Fruit fly (Drosophila melanogaster) whole organism, embryonic: ENCODE results near the gene Cpr65Az.

Experiments
- Aef1 ChIP-seq: fragments of 200-800 bp; sonication (Bioruptor generic); IDR thresholded peaks from 3 replicates; pipeline ENCODE4 v1.3.6; 2022; ENCODE audit warnings: missing biosample characterization, missing genetic modification characterization
- B-H1 ChIP-seq: fragments of 200-800 bp; sonication (Bioruptor generic); IDR thresholded peaks from 3 replicates; pipeline ENCODE4 v1.3.6; 2022; ENCODE audit warnings: missing biosample characterization, missing genetic modification characterization
- CG10654 ChIP-seq: fragments of 200-800 bp; sonication (Bioruptor generic); optimal IDR thresholded peaks from 2 replicates; lab custom pipeline; 2016; ENCODE audit warnings: missing biosample characterization, missing genetic modification characterization
- CG10979 ChIP-seq: fragments of 200-800 bp; sonication (Bioruptor generic); optimal IDR thresholded peaks from 2 replicates; lab custom pipeline; 2018; ENCODE audit warnings: missing biosample characterization, mild to moderate bottlenecking, missing genetic modification characterization, moderate library complexity
- CG12744 ChIP-seq: fragments of 200-800 bp; sonication (Bioruptor generic); optimal IDR thresholded peaks from 2 replicates; lab custom pipeline; 2016; ENCODE audit warnings: missing biosample characterization, missing genetic modification characterization
- CG17359 ChIP-seq: fragments of 200-800 bp; sonication (Bioruptor generic); optimal IDR thresholded peaks from 3 replicates; lab custom pipeline; 2018; ENCODE audit warnings: missing biosample characterization, mild to moderate bottlenecking, missing genetic modification characterization, moderate library complexity
- CG18476 ChIP-seq: fragments of 200-800 bp; sonication (Bioruptor generic); optimal IDR thresholded peaks from 2 replicates; lab custom pipeline; 2016; ENCODE audit warnings: missing biosample characterization, mild to moderate bottlenecking, missing genetic modification characterization
- CG30431 ChIP-seq: fragments of 200-800 bp; sonication (Bioruptor generic); optimal IDR thresholded peaks from 2 replicates; lab custom pipeline; 2017; ENCODE audit warnings: missing biosample characterization, missing genetic modification characterization
- CG32767 ChIP-seq: fragments of 200-800 bp; sonication (Bioruptor generic); IDR thresholded peaks from 2 replicates; pipeline ENCODE4 v1.3.6; 2022; ENCODE audit warnings: missing biosample characterization, missing genetic modification characterization
- CG4424 ChIP-seq: fragments of 200-800 bp; sonication (Bioruptor generic); optimal IDR thresholded peaks from 3 replicates; lab custom pipeline; 2016; ENCODE audit warnings: missing biosample characterization, missing genetic modification characterization
- CG4730 ChIP-seq: fragments of 200-800 bp; sonication (Bioruptor generic); IDR thresholded peaks from 2 replicates; pipeline ENCODE4 v1.3.6; 2022; ENCODE audit warnings: missing biosample characterization, missing genetic modification characterization
- CG4820 ChIP-seq: fragments of 200-800 bp; sonication (Bioruptor generic); optimal IDR thresholded peaks from 3 replicates; lab custom pipeline; 2016; ENCODE audit warnings: missing biosample characterization, missing genetic modification characterization
- CG6813 ChIP-seq: fragments of 200-800 bp; sonication (Bioruptor generic); optimal IDR thresholded peaks from 2 replicates; lab custom pipeline; 2017; ENCODE audit warnings: missing biosample characterization, missing genetic modification characterization, mild to moderate bottlenecking, moderate library complexity, missing genetic modification reagents
- CG8281 ChIP-seq: fragments of 200-800 bp; sonication (Bioruptor generic); optimal IDR thresholded peaks from 2 replicates; lab custom pipeline; 2018; ENCODE audit warnings: missing biosample characterization, mild to moderate bottlenecking, missing genetic modification characterization, moderate library complexity
- CG8924 ChIP-seq: fragments of 200-800 bp; optimal IDR thresholded peaks from 3 replicates; lab custom pipeline; 2019; ENCODE audit warnings: missing biosample characterization, mild to moderate bottlenecking, missing genetic modification characterization, moderate library complexity
- D19A ChIP-seq: fragments of 200-800 bp; optimal IDR thresholded peaks from 3 replicates; lab custom pipeline; 2019; ENCODE audit warnings: missing biosample characterization, mild to moderate bottlenecking, missing genetic modification characterization, moderate library complexity
- D19B ChIP-seq: fragments of 200-800 bp; sonication (Bioruptor generic); optimal IDR thresholded peaks from 2 replicates; lab custom pipeline; 2017; ENCODE audit warnings: missing biosample characterization, mild to moderate bottlenecking, missing genetic modification characterization
- Deaf1 ChIP-seq: fragments of 200-800 bp; optimal IDR thresholded peaks from 3 replicates; lab custom pipeline; 2019; ENCODE audit warnings: missing biosample characterization, mild to moderate bottlenecking, missing genetic modification characterization, moderate library complexity
- Drgx ChIP-seq: fragments of 200-800 bp; sonication (Bioruptor generic); IDR thresholded peaks from 2 replicates; pipeline ENCODE4 v1.3.6; 2022; ENCODE audit warnings: missing biosample characterization, missing genetic modification characterization
- Eip74EF ChIP-seq, 2 experiments: fragments of 200-800 bp in 1 of 2; fragments of >200 bp in 1 of 2; sonication (Bioruptor generic) in 1 of 2; optimal IDR thresholded peaks; 2 replicates each; lab custom pipeline; 2017 to 2019; ENCODE audit warnings: missing biosample characterization in 2 of 2, missing genetic modification characterization in 2 of 2, mild to moderate bottlenecking in 1 of 2, moderate library complexity in 1 of 2
- Fer1 ChIP-seq: fragments of 200-800 bp; sonication (Bioruptor generic); optimal IDR thresholded peaks from 2 replicates; lab custom pipeline; 2017; ENCODE audit warnings: missing biosample characterization, mild to moderate bottlenecking, missing genetic modification characterization
- Hmr ChIP-seq: fragments of 200-800 bp; sonication (Bioruptor generic); optimal IDR thresholded peaks from 3 replicates; lab custom pipeline; 2017; ENCODE audit warnings: mild to moderate bottlenecking, missing biosample characterization, missing genetic modification reagents, missing genetic modification characterization
- Lhr ChIP-seq: fragments of 200-800 bp; sonication (Bioruptor generic); optimal IDR thresholded peaks from 3 replicates; lab custom pipeline; 2017; ENCODE audit warnings: mild to moderate bottlenecking, missing biosample characterization, missing genetic modification reagents, missing genetic modification characterization
- Meics ChIP-seq: fragments of 200-800 bp; sonication (Bioruptor generic); optimal IDR thresholded peaks from 2 replicates; lab custom pipeline; 2017; ENCODE audit warnings: missing biosample characterization, mild to moderate bottlenecking, missing genetic modification characterization
- NC2α ChIP-seq: fragments of 200-800 bp; sonication (Bioruptor generic); optimal IDR thresholded peaks from 2 replicates; lab custom pipeline; 2016; ENCODE audit warnings: missing biosample characterization, missing genetic modification characterization
- Oaz ChIP-seq: fragments of 200-800 bp; sonication (Bioruptor generic); IDR thresholded peaks from 2 replicates; pipeline ENCODE4 v1.3.6; 2022; ENCODE audit warnings: missing biosample characterization, missing genetic modification characterization
- Poxn ChIP-seq: fragments of 200-800 bp; sonication (Bioruptor generic); IDR thresholded peaks from 2 replicates; pipeline ENCODE4 v1.3.6; 2022; ENCODE audit warnings: missing biosample characterization, missing genetic modification characterization
- TFAM ChIP-seq: fragments of 200-800 bp; sonication (Bioruptor generic); optimal IDR thresholded peaks from 2 replicates; lab custom pipeline; 2017; ENCODE audit warnings: missing biosample characterization, missing genetic modification characterization, inconsistent platforms
- Vsx1 ChIP-seq: fragments of 200-800 bp; sonication (Bioruptor generic); optimal IDR thresholded peaks from 2 replicates; lab custom pipeline; 2017; ENCODE audit warnings: missing biosample characterization, mild to moderate bottlenecking, missing genetic modification characterization, missing genetic modification reagents
- bigmax ChIP-seq: fragments of 200-800 bp; sonication (Bioruptor generic); optimal IDR thresholded peaks from 2 replicates; lab custom pipeline; 2018; ENCODE audit warnings: missing biosample characterization, mild to moderate bottlenecking, missing genetic modification characterization
- cwo ChIP-seq: fragments of 200-800 bp; sonication (Bioruptor generic); optimal IDR thresholded peaks from 3 replicates; lab custom pipeline; 2017; ENCODE audit warnings: missing biosample characterization, missing genetic modification characterization, mild to moderate bottlenecking, moderate library complexity, missing genetic modification reagents
- danr ChIP-seq: fragments of 200-800 bp; sonication (Bioruptor generic); IDR thresholded peaks from 2 replicates; pipeline ENCODE4 v1.3.6; 2022; ENCODE audit warnings: missing biosample characterization, missing genetic modification characterization
- dmrt99B ChIP-seq: fragments of 200-800 bp; sonication (Bioruptor generic); optimal IDR thresholded peaks from 2 replicates; lab custom pipeline; 2018; ENCODE audit warnings: missing biosample characterization, mild to moderate bottlenecking, missing genetic modification characterization, moderate library complexity
- ftz-f1 ChIP-seq: fragments of 200-800 bp; sonication (Bioruptor generic); optimal IDR thresholded peaks from 2 replicates; lab custom pipeline; 2016; ENCODE audit warnings: missing biosample characterization, missing genetic modification characterization
- gfzf ChIP-seq: fragments of 200-800 bp; sonication (Bioruptor generic); optimal IDR thresholded peaks from 2 replicates; lab custom pipeline; 2016; ENCODE audit warnings: missing biosample characterization, mild to moderate bottlenecking, missing genetic modification characterization, moderate library complexity
- org-1 ChIP-seq: fragments of 200-800 bp; sonication (Bioruptor generic); optimal IDR thresholded peaks from 2 replicates; lab custom pipeline; 2017; ENCODE audit warnings: missing biosample characterization, missing genetic modification characterization
- pita ChIP-seq: fragments of 200-800 bp; sonication (Bioruptor generic); optimal IDR thresholded peaks from 2 replicates; lab custom pipeline; 2017; ENCODE audit warnings: missing biosample characterization, mild to moderate bottlenecking, missing genetic modification characterization
- prd ChIP-seq, 3 experiments: fragments of >200 bp in 2 of 3; fragments of 200-800 bp in 1 of 3; sonication (Bioruptor generic) in 1 of 3; optimal IDR thresholded peaks in 2 of 3; IDR thresholded peaks in 1 of 3; 2 replicates in 2 of 3; 3 replicates in 1 of 3; pipeline versions ENCODE4 v1.3.6 to Lab custom; 2017 to 2022; ENCODE audit warnings: missing biosample characterization in 1 of 3, missing genetic modification characterization in 1 of 3
- pros ChIP-seq: fragments of 200-800 bp; sonication (Bioruptor generic); optimal IDR thresholded peaks from 3 replicates; lab custom pipeline; 2019; ENCODE audit warnings: missing biosample characterization, mild to moderate bottlenecking, missing genetic modification characterization, moderate library complexity
- ranshi ChIP-seq: fragments of 200-800 bp; sonication (Bioruptor generic); IDR thresholded peaks from 2 replicates; pipeline ENCODE4 v1.3.6; 2022; ENCODE audit warnings: missing biosample characterization, missing genetic modification characterization
- run ChIP-seq: fragments of 200-800 bp; sonication (Bioruptor generic); optimal IDR thresholded peaks from 3 replicates; lab custom pipeline; 2018; ENCODE audit warnings: missing biosample characterization, mild to moderate bottlenecking, missing genetic modification characterization
- slou ChIP-seq: fragments of 200-800 bp; sonication (Bioruptor generic); optimal IDR thresholded peaks from 3 replicates; lab custom pipeline; 2016; ENCODE audit warnings: missing biosample characterization, missing genetic modification characterization
- stc ChIP-seq: fragments of 200-800 bp; sonication (Bioruptor generic); IDR thresholded peaks from 2 replicates; pipeline ENCODE4 v1.3.6; 2022; ENCODE audit warnings: missing biosample characterization, missing genetic modification characterization
- stwl ChIP-seq: fragments of 200-800 bp; sonication (Bioruptor generic); optimal IDR thresholded peaks from 3 replicates; lab custom pipeline; 2018; ENCODE audit warnings: missing biosample characterization, mild to moderate bottlenecking, missing genetic modification characterization, moderate library complexity
- tin ChIP-seq: fragments of 200-800 bp; sonication (Bioruptor generic); optimal IDR thresholded peaks from 3 replicates; lab custom pipeline; 2016; ENCODE audit warnings: missing biosample characterization, missing genetic modification characterization
- trem ChIP-seq: fragments of 200-800 bp; optimal IDR thresholded peaks from 3 replicates; lab custom pipeline; 2019; ENCODE audit warnings: missing biosample characterization, mild to moderate bottlenecking, missing genetic modification characterization, moderate library complexity
- zf30C ChIP-seq: fragments of 200-800 bp; sonication (Bioruptor generic); optimal IDR thresholded peaks from 3 replicates; lab custom pipeline; 2018; ENCODE audit warnings: missing biosample characterization, mild to moderate bottlenecking, missing genetic modification characterization
- zfh1 ChIP-seq: fragments of 200-800 bp; sonication (Bioruptor generic); IDR thresholded peaks from 3 replicates; pipeline ENCODE4 v1.3.6; 2022; ENCODE audit warnings: missing biosample characterization, missing genetic modification characterization

Gene Cpr65Az

dm6 chr3L:6157327-6158032 is 3.1 kb upstream of the Cpr65Az start, which contains the start of gene CG13297 (continued):
- TF ChIP-seq zfh1 (GFP tag; lab: Robert Waterston, UW): 0 out of 3 replicates have a peak, but pooled peaks have one; percentile 32
- no peak for TF ChIP-seq CG30431 (GFP tag; lab: Kevin White, UChicago)
- peak; percentile 38 for TF ChIP-seq Fer1 (GFP tag; lab: Kevin White, UChicago)
- peak; percentile 21; the same call in 1 of the 2 replicates for TF ChIP-seq ranshi (GFP tag; lab: Robert Waterston, UW)
- peak; percentile 33 for TF ChIP-seq trem (tag; lab: Kevin White, UChicago)
- TF ChIP-seq Lhr: no peak
- no peak for TF ChIP-seq ftz-f1
- peak; percentile 32 for TF ChIP-seq CG18476
- peak; percentile 6 for TF ChIP-seq Hmr
- TF ChIP-seq bigmax: no peak
- TF ChIP-seq TFAM (GFP tag; lab: Kevin White, UChicago): no peak
- TF ChIP-seq CG8281 (tag; lab: Kevin White, UChicago): peak; percentile 27
- peak; percentile 46 for TF ChIP-seq Vsx1 (GFP tag; lab: Kevin White, UChicago)
- no peak for TF ChIP-seq Poxn (GFP tag; lab: Robert Waterston, UW)
- TF ChIP-seq NC2α: no peak
- no peak for TF ChIP-seq gfzf (GFP tag; lab: Kevin White, UChicago)
- peak in 1 of 2 experiments; percentile 72 for TF ChIP-seq Eip74EF (GFP tag; optimal IDR thresholded peaks at IDR 0.05; lab: Kevin White, UChicago)
- TF ChIP-seq pros (GFP tag; lab: Kevin White, UChicago): peak; percentile 86
- TF ChIP-seq CG4730 (GFP tag; lab: Robert Waterston, UW): peak; percentile 40; the same call in 1 of the 2 replicates
- no peak for TF ChIP-seq Oaz (GFP tag; lab: Robert Waterston, UW)
- TF ChIP-seq zf30C: no peak
- peak; percentile 37 for TF ChIP-seq org-1 (GFP tag; lab: Kevin White, UChicago)
- peak; percentile 42 for TF ChIP-seq Meics (GFP tag; lab: Kevin White, UChicago)
- TF ChIP-seq CG6813 (GFP tag; lab: Kevin White, UChicago): peak; percentile 17
- TF ChIP-seq CG4820 (GFP tag; lab: Kevin White, UChicago): peak; percentile 32
- TF ChIP-seq Deaf1 (tag; lab: Kevin White, UChicago): peak; percentile 22
- peak; percentile 41 for TF ChIP-seq CG4424 (GFP tag; lab: Kevin White, UChicago)
- peak; percentile 30 for TF ChIP-seq D19B
- TF ChIP-seq stc: peak; percentile 53; the same call in 1 of the 2 replicates
- TF ChIP-seq stwl (tag; lab: Kevin White, UChicago): no peak
- TF ChIP-seq pita (GFP tag; lab: Kevin White, UChicago): no peak
- TF ChIP-seq Drgx: peak; percentile 37; the same call in 1 of the 2 replicates
- peak; percentile 69; the same call in 1 of the 2 replicates for TF ChIP-seq CG32767 (GFP tag; lab: Robert Waterston, UW)
- TF ChIP-seq D19A: peak; percentile 80
- peak; percentile 60 for TF ChIP-seq run (tag; lab: Kevin White, UChicago)
- peak; percentile 68 for TF ChIP-seq CG17359
- TF ChIP-seq danr: peak; percentile 45; the same call in 1 of the 2 replicates
- peak; percentile 48; the same call in 2 of the 3 replicates for TF ChIP-seq B-H1
- no peak for TF ChIP-seq cwo (GFP tag; lab: Kevin White, UChicago)
- peak; percentile 88 for TF ChIP-seq dmrt99B
- no peak for TF ChIP-seq slou (GFP tag; lab: Kevin White, UChicago)
- peak; percentile 6 for TF ChIP-seq tin (GFP tag; lab: Kevin White, UChicago)
- TF ChIP-seq CG12744: no peak
- peak; percentile 48; the same call in 2 of the 3 replicates for TF ChIP-seq Aef1 (GFP tag; lab: Robert Waterston, UW)
- no peak for TF ChIP-seq prd (optimal IDR thresholded peaks at IDR 0.05; lab: Kevin White, UChicago)
- TF ChIP-seq prd (GFP tag; IDR thresholded peaks at IDR 0.05; lab: Robert Waterston, UW): peak; percentile 59; the same call in 2 of the 3 replicates
- peak; percentile 56 for TF ChIP-seq CG10979 (tag; lab: Kevin White, UChicago)
- peak; percentile 66 for TF ChIP-seq CG8924
- peak; percentile 19 for TF ChIP-seq CG10654 (GFP tag; lab: Kevin White, UChicago)
